Fruit fly (Drosophila melanogaster) whole organism, pupa: ENCODE measurements around the gene CG6005.
A peak's percentile ranks its signal among the peaks of the same experiment; 100 is the strongest.

ENCODE experiments used
- CG10348 ChIP-seq: fragments of 200-800 bp; sonication (Bioruptor generic); IDR thresholded peaks from 2 replicates; pipeline ENCODE4 v1.3.6; 2022; ENCODE audit warnings: missing biosample characterization, missing genetic modification characterization
- CG12605 ChIP-seq: fragments of 200-800 bp; sonication (Bioruptor generic); IDR thresholded peaks from 2 replicates; pipeline ENCODE4 v1.3.6; 2022; ENCODE audit warnings: missing biosample characterization, missing genetic modification characterization
- CG13204 ChIP-seq: fragments of 200-800 bp; sonication (Bioruptor generic); optimal IDR thresholded peaks from 2 replicates; lab custom pipeline; 2018; ENCODE audit warnings: missing biosample characterization, mild to moderate bottlenecking, missing genetic modification characterization, moderate library complexity
- CG14655 ChIP-seq: fragments of 200-800 bp; sonication (Bioruptor generic); optimal IDR thresholded peaks from 3 replicates; lab custom pipeline; 2017; ENCODE audit warnings: mild to moderate bottlenecking, missing biosample characterization, missing genetic modification reagents, missing genetic modification characterization
- CG15710 ChIP-seq: fragments of 200-800 bp; sonication (Bioruptor generic); optimal IDR thresholded peaks from 2 replicates; lab custom pipeline; 2018; ENCODE audit warnings: missing biosample characterization, mild to moderate bottlenecking, missing genetic modification characterization, moderate library complexity
- CG17806 ChIP-seq: fragments of 200-800 bp; sonication (Bioruptor generic); optimal IDR thresholded peaks from 2 replicates; lab custom pipeline; 2018; ENCODE audit warnings: missing biosample characterization, mild to moderate bottlenecking, missing genetic modification characterization, moderate library complexity
- CG32121 ChIP-seq: fragments of 200-800 bp; sonication (Bioruptor generic); IDR thresholded peaks from 2 replicates; pipeline ENCODE4 v1.3.6; 2022; ENCODE audit warnings: missing biosample characterization, missing genetic modification characterization
- CG34367 ChIP-seq: fragments of 200-800 bp; sonication (Bioruptor generic); optimal IDR thresholded peaks from 2 replicates; lab custom pipeline; 2018; ENCODE audit warnings: missing biosample characterization, mild to moderate bottlenecking, missing genetic modification characterization
- CG4496 ChIP-seq: fragments of 200-800 bp; sonication (Bioruptor generic); IDR thresholded peaks from 3 replicates; pipeline ENCODE4 v1.3.6; 2022; ENCODE audit warnings: missing biosample characterization, missing genetic modification characterization
- CG8159 ChIP-seq: fragments of 200-800 bp; sonication (Bioruptor generic); optimal IDR thresholded peaks from 3 replicates; lab custom pipeline; 2018; ENCODE audit warnings: missing biosample characterization, mild to moderate bottlenecking, missing genetic modification characterization, moderate library complexity
- CG8301 ChIP-seq: fragments of 200-800 bp; sonication (Bioruptor generic); optimal IDR thresholded peaks from 2 replicates; lab custom pipeline; 2018; ENCODE audit warnings: missing biosample characterization, mild to moderate bottlenecking, missing genetic modification characterization
- CG9948 ChIP-seq: fragments of 200-800 bp; sonication (Bioruptor generic); optimal IDR thresholded peaks from 2 replicates; lab custom pipeline; 2018; ENCODE audit warnings: missing biosample characterization, mild to moderate bottlenecking, missing genetic modification characterization, moderate library complexity
- D1 ChIP-seq: fragments of 200-800 bp; sonication (Bioruptor generic); optimal IDR thresholded peaks from 2 replicates; lab custom pipeline; 2018; ENCODE audit warnings: missing biosample characterization, mild to moderate bottlenecking, missing genetic modification characterization, moderate library complexity
- EcR ChIP-seq: fragments of 200-800 bp; sonication (Bioruptor generic); optimal IDR thresholded peaks from 3 replicates; lab custom pipeline; 2019; ENCODE audit warnings: missing biosample characterization, missing genetic modification characterization, mild to moderate bottlenecking, moderate library complexity, missing genetic modification reagents
- Ets98B ChIP-seq: fragments of 200-800 bp; sonication (Bioruptor generic); IDR thresholded peaks from 2 replicates; pipeline ENCODE4 v1.3.6; 2022; ENCODE audit warnings: missing biosample characterization, missing genetic modification characterization
- Pif1A ChIP-seq: fragments of 200-800 bp; sonication (Bioruptor generic); optimal IDR thresholded peaks from 3 replicates; lab custom pipeline; 2016; ENCODE audit warnings: missing biosample characterization, missing genetic modification characterization
- Pif1B ChIP-seq: fragments of 200-800 bp; sonication (Bioruptor generic); optimal IDR thresholded peaks from 3 replicates; lab custom pipeline; 2016; ENCODE audit warnings: missing biosample characterization, missing genetic modification characterization
- Snoo ChIP-seq: fragments of 200-800 bp; sonication (Bioruptor generic); optimal IDR thresholded peaks from 3 replicates; lab custom pipeline; 2017; ENCODE audit warnings: missing biosample characterization, mild to moderate bottlenecking, missing genetic modification characterization, inconsistent platforms
- fd96Ca ChIP-seq: fragments of 200-800 bp; sonication (Bioruptor generic); IDR thresholded peaks from 3 replicates; pipeline ENCODE4 v1.3.6; 2022; ENCODE audit warnings: missing biosample characterization, missing genetic modification characterization
- gl ChIP-seq: fragments of 200-800 bp; sonication (Bioruptor generic); optimal IDR thresholded peaks from 2 replicates; lab custom pipeline; 2018; ENCODE audit warnings: missing biosample characterization, mild to moderate bottlenecking, missing genetic modification characterization
- rn ChIP-seq: fragments of 200-800 bp; sonication (Bioruptor generic); IDR thresholded peaks from 2 replicates; pipeline ENCODE4 v1.3.6; 2022; ENCODE audit warnings: missing biosample characterization, missing genetic modification characterization

Gene CG6005

DNA sequence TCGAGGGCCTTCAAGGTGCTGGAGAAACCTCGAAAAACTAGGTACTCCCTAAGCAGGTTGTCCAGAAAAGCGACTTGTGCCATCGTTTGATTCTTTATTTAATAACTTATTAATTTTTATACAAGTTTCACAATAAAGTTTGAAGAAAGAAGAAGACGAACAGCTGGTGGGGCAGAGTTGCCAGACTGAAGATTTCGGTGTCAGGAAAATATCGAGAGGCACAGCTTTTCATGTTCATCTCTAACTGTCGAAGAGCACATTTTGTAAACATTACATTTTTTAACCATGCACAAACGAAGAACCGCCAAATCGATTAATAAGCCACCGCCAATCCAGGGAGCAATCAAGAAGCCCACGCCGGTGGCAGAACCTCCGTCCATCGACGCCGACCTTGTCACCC lies at the start of gene CG6005, which contains the start of gene CG14286:
TSS of gene CG6005 (minus strand) at position 169 of the 400 bp plus-strand sequence.
TSS of gene CG14286 (plus strand) at position 231 of the 400 bp plus-strand sequence.
- TF ChIP-seq CG4496 (GFP tag; lab: Robert Waterston, UW) (peak; percentile 70), Pif1B (GFP tag; lab: Kevin White, UChicago) (no peak), CG32121 (GFP tag; lab: Robert Waterston, UW) (peak; percentile 32; the same call in 1 of the 2 replicates), CG15710 (tag; lab: Kevin White, UChicago) (peak; percentile 13), CG10348 (GFP tag; lab: Robert Waterston, UW) (no peak), CG8301 (tag; lab: Kevin White, UChicago) (no peak), Ets98B (GFP tag; lab: Robert Waterston, UW) (peak; percentile 45), fd96Ca (0 out of 3 replicates have a peak, but pooled peaks have one; percentile 32)

DNA sequence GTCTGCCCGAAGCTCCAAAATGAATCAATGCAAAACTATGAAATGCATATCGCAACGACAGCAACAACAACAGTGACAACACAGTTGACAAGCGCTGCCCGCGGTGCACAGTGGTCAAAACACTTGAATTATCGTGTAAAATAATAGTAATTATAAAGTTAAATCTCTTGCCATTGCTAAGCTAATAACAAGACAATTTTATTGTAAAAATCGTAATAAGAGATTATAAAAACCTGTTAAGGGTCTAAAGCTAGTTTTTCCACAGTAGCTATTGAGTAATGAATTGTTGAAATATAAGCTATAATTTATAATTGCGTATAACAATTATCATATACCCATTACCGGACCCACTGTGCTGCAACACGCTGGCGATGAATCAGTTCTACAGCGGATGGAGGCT lies 49.2 kb upstream of the CG6005 start:
- TF ChIP-seq rn (GFP tag; lab: Robert Waterston, UW) (peak; percentile 60), CG4496 (GFP tag; lab: Robert Waterston, UW) (peak; percentile 93), CG15710 (tag; lab: Kevin White, UChicago) (peak; percentile 91), CG14655 (peak; percentile 91), fd96Ca (peak; percentile 81; the same call in 2 of the 3 replicates), CG17806 (peak; percentile 92), CG34367 (tag; lab: Kevin White, UChicago) (peak; percentile 87), Pif1B (GFP tag; lab: Kevin White, UChicago) (peak; percentile 88), CG13204 (GFP tag; lab: Kevin White, UChicago) (peak; percentile 90), D1 (tag; lab: Kevin White, UChicago) (peak; percentile 88), CG8159 (peak; percentile 94), CG32121 (GFP tag; lab: Robert Waterston, UW) (peak; percentile 92), CG9948 (tag; lab: Kevin White, UChicago) (peak; percentile 90), Snoo (peak; percentile 60), Pif1A (GFP tag; lab: Kevin White, UChicago) (peak; percentile 93), CG10348 (GFP tag; lab: Robert Waterston, UW) (peak; percentile 61; the same call in 1 of the 2 replicates), EcR (no peak), CG8301 (tag; lab: Kevin White, UChicago) (peak; percentile 88), CG12605 (GFP tag; lab: Robert Waterston, UW) (peak; percentile 85), gl (peak; percentile 84), Ets98B (GFP tag; lab: Robert Waterston, UW) (peak; percentile 87)

DNA sequence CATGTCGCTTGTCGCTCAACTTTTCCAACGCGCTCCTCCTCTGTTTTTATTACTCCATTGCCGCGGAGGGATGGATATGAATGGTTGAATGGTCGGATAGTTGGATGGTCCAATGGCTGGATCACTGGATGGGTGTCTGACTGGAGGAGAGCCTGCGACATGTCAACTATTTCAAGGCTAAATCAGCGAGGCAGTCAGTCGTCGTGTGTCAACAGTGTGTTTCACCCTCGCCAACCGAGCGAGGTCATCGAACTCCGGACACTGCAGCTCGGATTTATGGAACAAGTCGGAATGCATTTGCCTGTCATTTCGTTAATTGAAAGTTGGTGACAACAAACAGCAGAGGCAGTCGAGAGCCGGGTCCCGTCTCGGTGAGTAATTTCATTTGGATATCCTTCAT lies 48.1 kb upstream of the CG6005 start:
- no peak for TF ChIP-seq CG14655
- TF ChIP-seq EcR = peak; percentile 96

DNA sequence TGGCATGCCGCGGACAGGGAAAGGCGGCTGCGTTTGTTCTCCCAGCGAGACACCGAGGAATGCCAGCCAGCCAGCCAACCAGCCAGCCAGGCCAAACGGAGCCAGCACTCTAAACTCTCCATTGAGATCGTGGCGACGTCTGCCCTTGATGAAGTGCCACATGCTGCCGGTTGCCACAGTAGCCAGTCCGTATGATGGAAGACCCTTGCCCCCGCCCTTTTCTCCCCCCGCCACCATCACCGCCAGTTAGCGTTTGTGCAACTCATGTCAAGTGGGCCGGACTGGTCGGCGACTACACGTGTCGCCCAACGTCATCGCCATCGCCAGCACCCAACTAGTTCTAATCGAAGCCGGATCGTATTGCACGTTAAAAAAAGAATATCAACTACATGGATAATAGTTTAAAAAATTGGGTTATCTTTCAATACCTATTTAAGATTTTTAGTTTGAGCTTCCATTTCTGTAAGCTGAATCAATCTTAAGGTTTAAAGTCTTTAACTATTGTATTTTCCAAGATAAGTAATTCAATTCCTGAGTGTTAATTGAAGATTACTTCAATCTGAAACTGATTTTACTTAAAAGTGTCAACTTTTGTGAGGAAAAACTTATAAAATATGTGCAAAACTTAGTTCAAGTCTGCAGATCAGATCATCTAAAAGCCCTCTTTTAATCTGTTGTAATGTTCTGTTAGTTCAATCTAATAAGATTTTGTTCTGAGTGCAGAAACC lies 46.6 kb upstream of the CG6005 start:
- TF ChIP-seq D1 (tag; lab: Kevin White, UChicago) (peak; percentile 7), CG13204 (GFP tag; lab: Kevin White, UChicago) (no peak), rn (GFP tag; lab: Robert Waterston, UW) (no peak), CG14655 (peak; percentile 80), CG8159 (peak; percentile 57), Pif1A (GFP tag; lab: Kevin White, UChicago) (peak; percentile 21), CG12605 (GFP tag; lab: Robert Waterston, UW) (no peak), Ets98B (GFP tag; lab: Robert Waterston, UW) (no peak), CG8301 (tag; lab: Kevin White, UChicago) (peak; percentile 69), CG34367 (tag; lab: Kevin White, UChicago) (peak; percentile 37), CG17806 (peak; percentile 40), CG15710 (tag; lab: Kevin White, UChicago) (peak; percentile 45), CG9948 (tag; lab: Kevin White, UChicago) (peak; percentile 60)

DNA sequence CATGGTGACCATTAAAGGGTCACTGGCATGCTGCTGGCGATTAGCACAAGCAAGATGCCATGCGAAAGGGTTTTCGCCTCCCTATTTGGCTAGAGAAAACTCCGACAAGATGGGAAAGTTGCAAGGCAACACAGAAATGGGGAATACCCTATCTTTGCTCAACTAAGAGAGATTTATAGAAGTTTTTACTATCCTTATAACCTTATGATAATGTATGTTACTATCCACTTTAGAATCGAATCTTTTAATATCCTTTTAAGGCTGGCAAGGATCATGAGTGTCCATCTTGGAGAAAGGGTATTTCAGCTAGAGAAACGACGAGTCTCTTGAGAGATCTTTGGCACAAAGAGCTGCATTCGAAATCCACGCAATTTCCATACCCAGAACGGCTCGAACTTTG lies 45.9 kb upstream of the CG6005 start:
- TF ChIP-seq CG34367 (tag; lab: Kevin White, UChicago) (peak; percentile 35), CG17806 (peak; percentile 34), CG4496 (GFP tag; lab: Robert Waterston, UW) (0 out of 3 replicates have a peak, but pooled peaks have one; percentile 43), CG15710 (tag; lab: Kevin White, UChicago) (peak; percentile 28), CG8159 (peak; percentile 8), CG12605 (GFP tag; lab: Robert Waterston, UW) (no peak), CG32121 (GFP tag; lab: Robert Waterston, UW) (no peak), CG9948 (tag; lab: Kevin White, UChicago) (peak; percentile 41), CG8301 (tag; lab: Kevin White, UChicago) (peak; percentile 24), Snoo (no peak), CG14655 (peak; percentile 54)

DNA sequence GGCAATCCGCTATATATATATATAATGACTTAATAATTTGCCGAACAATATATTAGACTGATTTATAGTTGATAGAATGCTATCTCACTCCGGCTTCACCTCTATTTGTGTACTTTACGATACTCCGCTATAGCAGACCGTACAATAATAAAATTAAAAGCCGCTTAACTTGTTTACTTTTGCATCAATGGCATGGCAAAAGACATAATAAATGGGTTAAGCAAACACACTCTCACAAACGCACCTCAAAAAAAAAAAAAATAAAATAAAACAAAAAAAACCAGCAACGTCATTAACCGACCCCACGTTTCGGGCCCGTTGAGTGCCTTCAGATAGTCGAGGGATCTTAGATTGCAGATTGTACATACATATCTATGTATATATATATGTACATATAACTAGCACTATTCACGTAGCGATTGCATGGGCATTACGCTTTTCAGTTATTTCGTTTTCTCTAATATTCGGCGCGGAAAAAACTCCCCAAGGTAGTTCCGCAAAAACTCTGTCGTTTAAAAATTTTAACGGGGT lies 44.1 kb upstream of the CG6005 start:
- TF ChIP-seq gl (no peak), CG8159 (no peak), fd96Ca (peak; percentile 55; the same call in 2 of the 3 replicates), CG8301 (tag; lab: Kevin White, UChicago) (no peak), rn (GFP tag; lab: Robert Waterston, UW) (no peak), CG17806 (no peak), Snoo (no peak), CG14655 (no peak)
- TF ChIP-seq, all 21 proteins: peak for 1
